Fruit fly (Drosophila melanogaster) whole organism, embryonic: ENCODE measurements around the gene CG11382.
A peak's percentile ranks its signal among the peaks of the same experiment; 100 is the strongest.

Source experiments
- Atf3 ChIP-seq: fragments of 200-800 bp; sonication (Bioruptor generic); optimal IDR thresholded peaks from 3 replicates; lab custom pipeline; 2016; ENCODE audit warnings: missing biosample characterization, missing genetic modification characterization
- C15 ChIP-seq: fragments of 200-800 bp; sonication (Bioruptor generic); IDR thresholded peaks from 3 replicates; pipeline ENCODE4 v1.3.6; 2022; ENCODE audit warnings: missing biosample characterization, missing genetic modification characterization
- CG10267 ChIP-seq: fragments of 200-800 bp; sonication (Bioruptor generic); optimal IDR thresholded peaks from 2 replicates; lab custom pipeline; 2018; ENCODE audit warnings: missing biosample characterization, mild to moderate bottlenecking, missing genetic modification characterization, moderate library complexity
- CG10959 ChIP-seq: fragments of 200-800 bp; sonication (Bioruptor generic); IDR thresholded peaks from 2 replicates; pipeline ENCODE4 v1.3.6; 2022; ENCODE audit warnings: missing biosample characterization, missing genetic modification characterization
- CG12744 ChIP-seq: fragments of 200-800 bp; sonication (Bioruptor generic); optimal IDR thresholded peaks from 2 replicates; lab custom pipeline; 2016; ENCODE audit warnings: missing biosample characterization, missing genetic modification characterization
- CG12769 ChIP-seq: fragments of 200-800 bp; sonication (Bioruptor generic); optimal IDR thresholded peaks from 2 replicates; lab custom pipeline; 2019; ENCODE audit warnings: missing biosample characterization, mild to moderate bottlenecking, missing genetic modification characterization, moderate library complexity
- CG12942 ChIP-seq: fragments of 200-800 bp; sonication (Bioruptor generic); optimal IDR thresholded peaks from 3 replicates; lab custom pipeline; 2016; ENCODE audit warnings: missing biosample characterization, missing genetic modification characterization
- CG13287 ChIP-seq: fragments of 200-800 bp; sonication (Bioruptor generic); IDR thresholded peaks from 2 replicates; pipeline ENCODE4 v1.3.6; 2022; ENCODE audit warnings: missing biosample characterization, missing genetic modification characterization; ENCODE audit not compliant: partially characterized antibody
- CG14965 ChIP-seq: fragments of 200-800 bp; sonication (Bioruptor generic); optimal IDR thresholded peaks from 2 replicates; lab custom pipeline; 2016; ENCODE audit warnings: missing biosample characterization, missing genetic modification characterization, borderline replicate concordance
- CG15601 ChIP-seq: fragments of 200-800 bp; sonication (Bioruptor generic); optimal IDR thresholded peaks from 3 replicates; lab custom pipeline; 2019; ENCODE audit warnings: missing biosample characterization, mild to moderate bottlenecking, missing genetic modification characterization, moderate library complexity
- CG2202 ChIP-seq: fragments of 200-800 bp; sonication (Bioruptor generic); optimal IDR thresholded peaks from 2 replicates; lab custom pipeline; 2018; ENCODE audit warnings: missing biosample characterization, mild to moderate bottlenecking, missing genetic modification characterization
- CG3065 ChIP-seq: fragments of 200-800 bp; sonication (Bioruptor generic); optimal IDR thresholded peaks from 2 replicates; lab custom pipeline; 2016; ENCODE audit warnings: missing biosample characterization, missing genetic modification characterization
- CG34224 ChIP-seq: fragments of 200-800 bp; sonication (Bioruptor generic); IDR thresholded peaks from 3 replicates; pipeline ENCODE4 v1.3.6; 2022; ENCODE audit warnings: missing biosample characterization, missing genetic modification characterization; ENCODE audit not compliant: partially characterized antibody
- CG42726 ChIP-seq: fragments of 200-800 bp; sonication (Bioruptor generic); IDR thresholded peaks from 2 replicates; pipeline ENCODE4 v1.3.6; 2022; ENCODE audit warnings: missing biosample characterization, missing genetic modification characterization; ENCODE audit not compliant: partially characterized antibody
- CG5245 ChIP-seq: fragments of 200-800 bp; sonication (Bioruptor generic); optimal IDR thresholded peaks from 3 replicates; lab custom pipeline; 2016; ENCODE audit warnings: missing biosample characterization, missing genetic modification characterization
- CG7839 ChIP-seq: fragments of 200-800 bp; sonication (Bioruptor generic); optimal IDR thresholded peaks from 3 replicates; lab custom pipeline; 2018; ENCODE audit warnings: missing biosample characterization, mild to moderate bottlenecking, missing genetic modification characterization, moderate library complexity
- CG7963 ChIP-seq: fragments of 200-800 bp; sonication (Bioruptor generic); IDR thresholded peaks from 3 replicates; pipeline ENCODE4 v1.3.6; 2022; ENCODE audit warnings: missing biosample characterization, missing genetic modification characterization; ENCODE audit not compliant: partially characterized antibody
- CG9215 ChIP-seq: fragments of 200-800 bp; sonication (Bioruptor generic); IDR thresholded peaks from 2 replicates; pipeline ENCODE4 v1.3.6; 2022; ENCODE audit warnings: missing biosample characterization, missing genetic modification characterization
- Dp ChIP-seq: fragments of 200-800 bp; sonication (Bioruptor generic); optimal IDR thresholded peaks from 2 replicates; lab custom pipeline; 2018; ENCODE audit warnings: missing biosample characterization, mild to moderate bottlenecking, missing genetic modification characterization, moderate library complexity
- Drgx ChIP-seq: fragments of 200-800 bp; sonication (Bioruptor generic); IDR thresholded peaks from 2 replicates; pipeline ENCODE4 v1.3.6; 2022; ENCODE audit warnings: missing biosample characterization, missing genetic modification characterization
- HHEX ChIP-seq: fragments of 200-800 bp; sonication (Bioruptor generic); optimal IDR thresholded peaks from 3 replicates; lab custom pipeline; 2017; ENCODE audit warnings: missing biosample characterization, mild to moderate bottlenecking, missing genetic modification characterization, missing genetic modification reagents
- HmgD ChIP-seq: fragments of 200-800 bp; sonication (Bioruptor generic); optimal IDR thresholded peaks from 3 replicates; lab custom pipeline; 2016; ENCODE audit warnings: missing biosample characterization, missing genetic modification characterization
- NC2α ChIP-seq: fragments of 200-800 bp; sonication (Bioruptor generic); optimal IDR thresholded peaks from 2 replicates; lab custom pipeline; 2016; ENCODE audit warnings: missing biosample characterization, missing genetic modification characterization
- Nf-YB ChIP-seq: fragments of 200-800 bp; sonication (Bioruptor generic); optimal IDR thresholded peaks from 3 replicates; lab custom pipeline; 2019; ENCODE audit warnings: missing biosample characterization, mild to moderate bottlenecking, missing genetic modification characterization, moderate library complexity
- NfI ChIP-seq: fragments of 200-800 bp; sonication (Bioruptor generic); optimal IDR thresholded peaks from 3 replicates; lab custom pipeline; 2018; ENCODE audit warnings: missing biosample characterization, mild to moderate bottlenecking, missing genetic modification characterization, moderate library complexity
- Opbp ChIP-seq: fragments of 200-800 bp; sonication (Bioruptor generic); IDR thresholded peaks from 3 replicates; pipeline ENCODE4 v1.3.6; 2022; ENCODE audit warnings: missing biosample characterization, missing genetic modification characterization; ENCODE audit not compliant: partially characterized antibody
- Sox100B ChIP-seq: fragments of 200-800 bp; sonication (Bioruptor generic); optimal IDR thresholded peaks from 3 replicates; lab custom pipeline; 2018; ENCODE audit warnings: missing biosample characterization, mild to moderate bottlenecking, missing genetic modification characterization
- Ssrp ChIP-seq: fragments of 200-800 bp; sonication (Bioruptor generic); optimal IDR thresholded peaks from 2 replicates; lab custom pipeline; 2018; ENCODE audit warnings: missing biosample characterization, mild to moderate bottlenecking, missing genetic modification characterization, moderate library complexity
- Stat92E ChIP-seq, 3 experiments: fragments of >200 bp in 2 of 3; fragments of 200-800 bp in 1 of 3; sonication (Bioruptor generic) in 1 of 3; optimal IDR thresholded peaks; 2 replicates each; lab custom pipeline; 2017 to 2019; ENCODE audit warnings: missing biosample characterization in 3 of 3, missing genetic modification characterization in 3 of 3, mild to moderate bottlenecking in 1 of 3, moderate library complexity in 1 of 3
- ap ChIP-seq: fragments of 200-800 bp; sonication (Bioruptor generic); IDR thresholded peaks from 2 replicates; pipeline ENCODE4 v1.3.6; 2022; ENCODE audit warnings: missing biosample characterization, missing genetic modification characterization
- az2 ChIP-seq: fragments of 200-800 bp; sonication (Bioruptor generic); optimal IDR thresholded peaks from 3 replicates; lab custom pipeline; 2016; ENCODE audit warnings: missing biosample characterization, missing genetic modification characterization
- bcd ChIP-seq: fragments of 200-800 bp; sonication (Bioruptor generic); optimal IDR thresholded peaks from 2 replicates; lab custom pipeline; 2017; ENCODE audit warnings: missing biosample characterization, mild to moderate bottlenecking, missing genetic modification characterization
- cas ChIP-seq: fragments of 200-800 bp; sonication (Bioruptor generic); IDR thresholded peaks from 2 replicates; pipeline ENCODE4 v1.3.6; 2022; ENCODE audit warnings: missing biosample characterization, missing genetic modification characterization
- cato ChIP-seq: fragments of 200-800 bp; sonication (Bioruptor generic); optimal IDR thresholded peaks from 2 replicates; lab custom pipeline; 2016; ENCODE audit warnings: missing biosample characterization, missing genetic modification characterization, borderline replicate concordance
- chm ChIP-seq: fragments of 200-800 bp; sonication (Bioruptor generic); IDR thresholded peaks from 2 replicates; pipeline ENCODE4 v1.3.6; 2022; ENCODE audit warnings: missing biosample characterization, missing genetic modification characterization
- chn ChIP-seq: fragments of 200-800 bp; sonication (Bioruptor generic); optimal IDR thresholded peaks from 2 replicates; lab custom pipeline; 2016; ENCODE audit warnings: missing biosample characterization, missing genetic modification characterization
- crc ChIP-seq: fragments of 200-800 bp; sonication (Bioruptor generic); optimal IDR thresholded peaks from 2 replicates; lab custom pipeline; 2016; ENCODE audit warnings: missing biosample characterization, missing genetic modification characterization
- disco-r ChIP-seq: fragments of 200-800 bp; sonication (Bioruptor generic); optimal IDR thresholded peaks from 2 replicates; lab custom pipeline; 2016; ENCODE audit warnings: missing biosample characterization, missing genetic modification characterization
- dysf ChIP-seq: fragments of 200-800 bp; sonication (Bioruptor generic); IDR thresholded peaks from 3 replicates; pipeline ENCODE4 v1.3.6; 2022; ENCODE audit warnings: missing biosample characterization, missing genetic modification characterization
- nau ChIP-seq: fragments of 200-800 bp; sonication (Bioruptor generic); optimal IDR thresholded peaks from 3 replicates; lab custom pipeline; 2017; ENCODE audit warnings: missing biosample characterization, mild to moderate bottlenecking, missing genetic modification characterization, missing genetic modification reagents
- org-1 ChIP-seq: fragments of 200-800 bp; sonication (Bioruptor generic); optimal IDR thresholded peaks from 2 replicates; lab custom pipeline; 2017; ENCODE audit warnings: missing biosample characterization, missing genetic modification characterization
- psq ChIP-seq: fragments of 200-800 bp; sonication (Bioruptor generic); optimal IDR thresholded peaks from 2 replicates; lab custom pipeline; 2017; ENCODE audit warnings: missing biosample characterization, missing genetic modification characterization
- sim ChIP-seq: fragments of 200-800 bp; sonication (Bioruptor generic); IDR thresholded peaks from 2 replicates; pipeline ENCODE4 v1.3.6; 2022; ENCODE audit warnings: missing biosample characterization, missing genetic modification characterization
- slou ChIP-seq: fragments of 200-800 bp; sonication (Bioruptor generic); optimal IDR thresholded peaks from 3 replicates; lab custom pipeline; 2016; ENCODE audit warnings: missing biosample characterization, missing genetic modification characterization
- slp2 ChIP-seq: fragments of 200-800 bp; sonication (Bioruptor generic); optimal IDR thresholded peaks from 2 replicates; lab custom pipeline; 2016; ENCODE audit warnings: missing biosample characterization, missing genetic modification characterization
- sqz ChIP-seq: fragments of 200-800 bp; sonication (Bioruptor generic); optimal IDR thresholded peaks from 3 replicates; lab custom pipeline; 2018; ENCODE audit warnings: missing biosample characterization, mild to moderate bottlenecking, missing genetic modification characterization
- ssp ChIP-seq: fragments of 200-800 bp; sonication (Bioruptor generic); IDR thresholded peaks from 2 replicates; pipeline ENCODE4 v1.3.6; 2022; ENCODE audit warnings: missing biosample characterization, missing genetic modification characterization
- tgo ChIP-seq: fragments of 200-800 bp; sonication (Bioruptor generic); IDR thresholded peaks from 3 replicates; pipeline ENCODE4 v1.3.6; 2022; ENCODE audit warnings: missing biosample characterization, missing genetic modification characterization
- twi ChIP-seq: fragments of 200-800 bp; optimal IDR thresholded peaks from 2 replicates; lab custom pipeline; 2019; ENCODE audit warnings: missing biosample characterization, mild to moderate bottlenecking, missing genetic modification characterization, moderate library complexity
- unpg ChIP-seq: fragments of 200-800 bp; sonication (Bioruptor generic); optimal IDR thresholded peaks from 3 replicates; lab custom pipeline; 2018; ENCODE audit warnings: missing biosample characterization, mild to moderate bottlenecking, missing genetic modification characterization, moderate library complexity
- zen2 ChIP-seq: fragments of 200-800 bp; sonication (Bioruptor generic); IDR thresholded peaks from 3 replicates; pipeline ENCODE4 v1.3.6; 2022; ENCODE audit warnings: missing biosample characterization, missing genetic modification characterization; ENCODE audit not compliant: partially characterized antibody

Gene CG11382

DNA sequence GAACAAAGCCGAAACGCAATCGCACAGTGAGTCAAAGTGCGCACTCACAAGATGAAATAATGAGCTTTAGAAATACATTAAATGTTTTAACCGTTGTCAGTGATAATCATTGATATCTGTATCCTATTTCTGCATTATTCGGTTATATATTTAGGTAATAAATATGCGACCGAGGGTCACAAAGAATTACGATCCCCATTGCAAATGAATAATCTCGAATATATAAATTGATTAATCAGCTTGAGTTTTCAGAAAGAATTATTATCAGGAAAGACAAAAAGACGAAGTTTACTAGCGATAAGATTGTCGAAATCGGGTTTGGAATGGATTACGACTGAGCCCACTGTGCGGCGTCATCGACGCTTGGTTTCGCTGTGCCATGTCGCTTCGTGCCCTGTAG, 38.8 kb upstream of the CG11382 start (continued):
- TF ChIP-seq cato (GFP tag; lab: Kevin White, UChicago) = no peak
- TF ChIP-seq slp2 = peak; percentile 7
- no peak for TF ChIP-seq chm (GFP tag; lab: Robert Waterston, UW)
- TF ChIP-seq slou (GFP tag; lab: Kevin White, UChicago) = no peak
- TF ChIP-seq Ssrp (tag; lab: Kevin White, UChicago) = peak; percentile 1
- no peak for TF ChIP-seq disco-r (GFP tag; lab: Kevin White, UChicago)
- peak; percentile 2 for TF ChIP-seq az2 (GFP tag; lab: Kevin White, UChicago)
- peak; percentile 49 for TF ChIP-seq Sox100B
- TF ChIP-seq HmgD (GFP tag; lab: Kevin White, UChicago) = no peak
- no peak for TF ChIP-seq psq (GFP tag; lab: Kevin White, UChicago)
- no peak for TF ChIP-seq CG12744 (GFP tag; lab: Kevin White, UChicago)
- no peak for TF ChIP-seq Nf-YB (GFP tag; lab: Kevin White, UChicago)
- peak; percentile 2 for TF ChIP-seq crc
- TF ChIP-seq zen2 (GFP tag; lab: Robert Waterston, UW) = no peak
- no peak for TF ChIP-seq CG5245 (GFP tag; lab: Kevin White, UChicago)
- TF ChIP-seq unpg (GFP tag; lab: Kevin White, UChicago) = peak; percentile 35
- TF ChIP-seq CG2202 = no peak
- TF ChIP-seq sim (GFP tag; lab: Robert Waterston, UW) = no peak
- TF ChIP-seq CG10959 (GFP tag; lab: Robert Waterston, UW) = no peak
- no peak for TF ChIP-seq C15 (GFP tag; lab: Robert Waterston, UW)
- no peak for TF ChIP-seq Opbp (GFP tag; lab: Robert Waterston, UW)
- no peak for TF ChIP-seq Dp (GFP tag; lab: Kevin White, UChicago)
- TF ChIP-seq HHEX (GFP tag; lab: Kevin White, UChicago) = peak; percentile 56
- no peak for TF ChIP-seq ssp (GFP tag; lab: Robert Waterston, UW)
- TF ChIP-seq cas (GFP tag; lab: Robert Waterston, UW) = no peak
- 0 out of 2 replicates have a peak, but pooled peaks have one; percentile 40 for TF ChIP-seq Drgx
- peak; percentile 49 for TF ChIP-seq org-1 (GFP tag; lab: Kevin White, UChicago)
- no peak for TF ChIP-seq CG34224 (GFP tag; lab: Robert Waterston, UW)
- no peak for TF ChIP-seq CG7963 (GFP tag; lab: Robert Waterston, UW)
- no peak for TF ChIP-seq Atf3
- TF ChIP-seq CG7839 (tag; lab: Kevin White, UChicago) = peak; percentile 71
- peak; percentile 43 for TF ChIP-seq bcd (GFP tag; lab: Kevin White, UChicago)
- TF ChIP-seq NC2α (GFP tag; lab: Kevin White, UChicago) = no peak
- no peak for TF ChIP-seq CG15601 (tag; lab: Kevin White, UChicago)
- peak; percentile 36; the same call in 1 of the 2 replicates for TF ChIP-seq CG9215 (GFP tag; lab: Robert Waterston, UW)
- no peak for TF ChIP-seq CG42726 (GFP tag; lab: Robert Waterston, UW)
- no peak for TF ChIP-seq CG3065 (GFP tag; lab: Kevin White, UChicago)
- TF ChIP-seq NfI (GFP tag; lab: Kevin White, UChicago) = peak; percentile 47
- TF ChIP-seq CG13287 = no peak
- no peak for TF ChIP-seq sqz (GFP tag; lab: Kevin White, UChicago)
- peak; percentile 10 for TF ChIP-seq CG12942 (GFP tag; lab: Kevin White, UChicago)
- TF ChIP-seq chn = no peak
- TF ChIP-seq CG14965 (GFP tag; lab: Kevin White, UChicago) = no peak
- peak; percentile 8 for TF ChIP-seq CG10267
- no peak for TF ChIP-seq ap (GFP tag; lab: Robert Waterston, UW)
- TF ChIP-seq tgo = peak; percentile 32; the same call in 2 of the 3 replicates
- TF ChIP-seq dysf (GFP tag; lab: Robert Waterston, UW) = peak; percentile 66; the same call in 2 of the 3 replicates
- no peak for TF ChIP-seq twi (tag; lab: Kevin White, UChicago)
- no peak for TF ChIP-seq Stat92E (GFP tag; optimal IDR thresholded peaks at IDR 0.05; lab: Kevin White, UChicago)
- TF ChIP-seq nau (GFP tag; lab: Kevin White, UChicago) = no peak
- peak; percentile 35 for TF ChIP-seq CG12769 (tag; lab: Kevin White, UChicago)
